Worm (Caenorhabditis elegans) whole organism, L4/young adult: Measurements from ENCODE around the gene Y67D2.5.

ENCODE experiments used
- dao-5 ChIP-seq: sonication (generic microtip); optimal IDR thresholded peaks from 2 replicates; lab custom pipeline; 2016; ENCODE audit warnings: missing genotype, missing genetic modification characterization, moderate library complexity, missing compliant biosample characterization
- him-1 ChIP-seq: sonication (generic microtip); optimal IDR thresholded peaks from 2 replicates; lab custom pipeline; 2016; ENCODE audit warnings: missing genotype, missing genetic modification reagents, missing genetic modification characterization, missing compliant biosample characterization

DNA sequence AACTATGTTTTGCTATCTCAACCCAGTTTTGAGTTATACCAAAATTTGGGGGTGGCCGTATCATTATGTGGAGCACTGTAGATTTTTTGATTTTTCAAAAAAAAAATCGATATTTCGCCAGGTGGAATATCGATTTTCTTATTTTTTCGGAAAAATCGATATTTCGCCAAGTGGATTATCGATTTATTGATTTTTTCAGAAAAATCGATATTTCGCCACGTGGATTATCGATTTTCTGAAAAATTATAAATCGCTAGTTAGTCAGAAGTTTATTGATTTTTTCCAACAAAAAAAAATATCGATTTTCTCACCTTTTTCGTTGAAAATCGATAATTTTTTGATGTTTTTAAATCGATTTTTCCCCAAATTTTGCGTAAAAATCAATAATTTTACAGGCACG, 40.1 kb upstream of the Y67D2.5 start:
- no peak for TF ChIP-seq him-1 (tag; lab: Kevin White, UChicago)
- TF ChIP-seq dao-5 (tag; lab: Kevin White, UChicago) = no peak
